Worm (Caenorhabditis elegans): ENCODE data around the gene F21D9.8.

ce11 chrV:19279888-19280287 lies at the start of gene F21D9.8:
- TF ChIP-seq W03F9.2 (tag; optimal IDR thresholded peaks at IDR 0.05) (no peak), him-1 (tag; optimal IDR thresholded peaks at IDR 0.05) (no peak)
